Fruit fly (Drosophila melanogaster) whole organism, prepupa: Measurements from ENCODE around the gene CG15728.

Experiments
- Blimp-1 ChIP-seq: fragments of 200-800 bp; sonication (Bioruptor generic); optimal IDR thresholded peaks from 3 replicates; lab custom pipeline; 2017; ENCODE audit warnings: missing biosample characterization, missing genetic modification characterization, mild to moderate bottlenecking, moderate library complexity, missing genetic modification reagents
- CG10631 ChIP-seq: fragments of 200-800 bp; sonication (Bioruptor generic); optimal IDR thresholded peaks from 2 replicates; lab custom pipeline; 2016; ENCODE audit warnings: missing biosample characterization, missing genetic modification characterization
- CG10669 ChIP-seq: fragments of 200-800 bp; sonication (Bioruptor generic); optimal IDR thresholded peaks from 3 replicates; lab custom pipeline; 2018; ENCODE audit warnings: missing biosample characterization, mild to moderate bottlenecking, missing genetic modification characterization, moderate library complexity
- CG11294 ChIP-seq: fragments of 200-800 bp; sonication (Bioruptor generic); IDR thresholded peaks from 2 replicates; pipeline ENCODE4 v1.3.6; 2022; ENCODE audit warnings: missing biosample characterization, missing genetic modification characterization
- CG16779 ChIP-seq: fragments of 200-800 bp; sonication (Bioruptor generic); optimal IDR thresholded peaks from 3 replicates; lab custom pipeline; 2017; ENCODE audit warnings: missing biosample characterization, mild to moderate bottlenecking, missing genetic modification characterization
- CG3032 ChIP-seq: fragments of 200-800 bp; optimal IDR thresholded peaks from 2 replicates; lab custom pipeline; 2019; ENCODE audit warnings: missing biosample characterization, mild to moderate bottlenecking, missing genetic modification characterization, moderate library complexity
- CG32006 ChIP-seq: fragments of 200-800 bp; sonication (Bioruptor generic); optimal IDR thresholded peaks from 3 replicates; lab custom pipeline; 2017; ENCODE audit warnings: missing biosample characterization, mild to moderate bottlenecking, missing genetic modification characterization
- CG34406 ChIP-seq: fragments of 200-800 bp; sonication (Bioruptor generic); optimal IDR thresholded peaks from 3 replicates; lab custom pipeline; 2016; ENCODE audit warnings: missing biosample characterization, missing genetic modification characterization
- CG3919 ChIP-seq: fragments of 200-800 bp; sonication (Bioruptor generic); optimal IDR thresholded peaks from 3 replicates; lab custom pipeline; 2016; ENCODE audit warnings: missing biosample characterization, missing genetic modification characterization
- CG6163 ChIP-seq: fragments of 200-800 bp; sonication (Bioruptor generic); IDR thresholded peaks from 3 replicates; pipeline ENCODE4 v1.3.6; 2022; ENCODE audit warnings: missing biosample characterization, missing genetic modification characterization
- CG6276 ChIP-seq: fragments of 200-800 bp; sonication (Bioruptor generic); optimal IDR thresholded peaks from 2 replicates; lab custom pipeline; 2017; ENCODE audit warnings: missing biosample characterization, mild to moderate bottlenecking, missing genetic modification characterization
- CG6792 ChIP-seq: fragments of 200-800 bp; sonication (Bioruptor generic); optimal IDR thresholded peaks from 3 replicates; lab custom pipeline; 2016; ENCODE audit warnings: missing biosample characterization, missing genetic modification characterization
- CG6808 ChIP-seq: fragments of 200-800 bp; sonication (Bioruptor generic); optimal IDR thresholded peaks from 3 replicates; lab custom pipeline; 2017; ENCODE audit warnings: missing biosample characterization, missing genetic modification characterization, mild to moderate bottlenecking, moderate library complexity, missing genetic modification reagents
- CG6854 ChIP-seq: fragments of 200-800 bp; sonication (Bioruptor generic); optimal IDR thresholded peaks from 2 replicates; lab custom pipeline; 2017; ENCODE audit warnings: missing biosample characterization, mild to moderate bottlenecking, missing genetic modification characterization
- CG7368 ChIP-seq: fragments of 200-800 bp; sonication (Bioruptor generic); optimal IDR thresholded peaks from 3 replicates; lab custom pipeline; 2016; ENCODE audit warnings: missing biosample characterization, missing genetic modification characterization
- CG8319 ChIP-seq: fragments of 200-800 bp; sonication (Bioruptor generic); optimal IDR thresholded peaks from 3 replicates; lab custom pipeline; 2016; ENCODE audit warnings: missing biosample characterization, missing genetic modification characterization
- CG8632 ChIP-seq: fragments of 200-800 bp; sonication (Bioruptor generic); optimal IDR thresholded peaks from 3 replicates; lab custom pipeline; 2016; ENCODE audit warnings: missing biosample characterization, missing genetic modification characterization
- CG9139 ChIP-seq: fragments of 200-800 bp; sonication (Bioruptor generic); optimal IDR thresholded peaks from 3 replicates; lab custom pipeline; 2017; ENCODE audit warnings: missing biosample characterization, mild to moderate bottlenecking, missing genetic modification characterization
- Eip93F ChIP-seq: fragments of 200-800 bp; sonication (Bioruptor generic); optimal IDR thresholded peaks from 2 replicates; lab custom pipeline; 2016; ENCODE audit warnings: missing biosample characterization, mild to moderate bottlenecking, missing genetic modification characterization
- Ets21C ChIP-seq: fragments of 200-800 bp; sonication (Bioruptor generic); optimal IDR thresholded peaks from 3 replicates; lab custom pipeline; 2016; ENCODE audit warnings: missing biosample characterization, missing genetic modification characterization
- Ets96B ChIP-seq: fragments of 200-800 bp; optimal IDR thresholded peaks from 2 replicates; lab custom pipeline; 2019; ENCODE audit warnings: missing biosample characterization, mild to moderate bottlenecking, missing genetic modification characterization, moderate library complexity
- Hr38 ChIP-seq: sonication (Bioruptor generic); optimal IDR thresholded peaks from 2 replicates; lab custom pipeline; 2016; ENCODE audit warnings: missing biosample characterization, missing genetic modification characterization
- Hr39 ChIP-seq: fragments of 200-800 bp; sonication (Bioruptor generic); optimal IDR thresholded peaks from 2 replicates; lab custom pipeline; 2016; ENCODE audit warnings: missing biosample characterization, missing genetic modification characterization
- Lpt ChIP-seq: fragments of 200-800 bp; sonication (Bioruptor generic); optimal IDR thresholded peaks from 3 replicates; lab custom pipeline; 2016; ENCODE audit warnings: missing biosample characterization, missing genetic modification characterization
- Met ChIP-seq: fragments of 200-800 bp; sonication (Bioruptor generic); optimal IDR thresholded peaks from 3 replicates; lab custom pipeline; 2016; ENCODE audit warnings: missing biosample characterization, missing genetic modification characterization
- OdsH ChIP-seq: fragments of 200-800 bp; sonication (Bioruptor generic); optimal IDR thresholded peaks from 3 replicates; lab custom pipeline; 2016; ENCODE audit warnings: missing biosample characterization, missing genetic modification characterization
- Sox102F ChIP-seq: fragments of 200-800 bp; sonication (Bioruptor generic); optimal IDR thresholded peaks from 2 replicates; lab custom pipeline; 2016; ENCODE audit warnings: missing biosample characterization, mild to moderate bottlenecking, missing genetic modification characterization
- Sox14 ChIP-seq: fragments of 200-800 bp; sonication (Bioruptor generic); optimal IDR thresholded peaks from 3 replicates; lab custom pipeline; 2016; ENCODE audit warnings: missing biosample characterization, missing genetic modification characterization
- achi ChIP-seq: fragments of 200-800 bp; sonication (Bioruptor generic); optimal IDR thresholded peaks from 3 replicates; lab custom pipeline; 2016; ENCODE audit warnings: missing biosample characterization, missing genetic modification characterization
- dac ChIP-seq: fragments of 200-800 bp; sonication (Bioruptor generic); optimal IDR thresholded peaks from 2 replicates; lab custom pipeline; 2017; ENCODE audit warnings: missing biosample characterization, mild to moderate bottlenecking, missing genetic modification characterization
- dsx ChIP-seq: fragments of 200-800 bp; optimal IDR thresholded peaks from 3 replicates; lab custom pipeline; 2019; ENCODE audit warnings: missing biosample characterization, mild to moderate bottlenecking, missing genetic modification characterization, moderate library complexity; ENCODE audit not compliant: poor library complexity, severe bottlenecking
- esn ChIP-seq: fragments of 200-800 bp; sonication (Bioruptor generic); optimal IDR thresholded peaks from 2 replicates; lab custom pipeline; 2016; ENCODE audit warnings: missing biosample characterization, mild to moderate bottlenecking, missing genetic modification characterization, moderate library complexity
- fd59A ChIP-seq: fragments of 200-800 bp; sonication (Bioruptor generic); optimal IDR thresholded peaks from 2 replicates; lab custom pipeline; 2017; ENCODE audit warnings: missing biosample characterization, mild to moderate bottlenecking, missing genetic modification characterization, missing genetic modification reagents
- fd85E ChIP-seq: fragments of 200-800 bp; sonication (Bioruptor generic); optimal IDR thresholded peaks from 3 replicates; lab custom pipeline; 2016; ENCODE audit warnings: missing biosample characterization, missing genetic modification characterization
- net ChIP-seq: fragments of 200-800 bp; sonication (Bioruptor generic); optimal IDR thresholded peaks from 3 replicates; lab custom pipeline; 2016; ENCODE audit warnings: missing biosample characterization, missing genetic modification characterization
- pdm3 ChIP-seq: fragments of 200-800 bp; sonication (Bioruptor generic); optimal IDR thresholded peaks from 3 replicates; lab custom pipeline; 2016; ENCODE audit warnings: missing biosample characterization, missing genetic modification characterization
- spab ChIP-seq: fragments of 200-800 bp; sonication (Bioruptor generic); optimal IDR thresholded peaks from 2 replicates; lab custom pipeline; 2017; ENCODE audit warnings: missing biosample characterization, mild to moderate bottlenecking, missing genetic modification characterization, missing genetic modification reagents
- ss ChIP-seq, 2 experiments: fragments of 200-800 bp; sonication (Bioruptor generic); optimal IDR thresholded peaks; 2 replicates in 1 of 2; 3 replicates in 1 of 2; lab custom pipeline; 2017 to 2018; ENCODE audit warnings: mild to moderate bottlenecking in 2 of 2, missing biosample characterization in 2 of 2, missing genetic modification characterization in 2 of 2, moderate library complexity in 1 of 2
- svp ChIP-seq: fragments of 200-800 bp; sonication (Bioruptor generic); peaks from one replicate; lab custom pipeline; 2016; ENCODE audit warnings: missing biosample characterization, missing genetic modification characterization
- vri ChIP-seq: fragments of 200-800 bp; sonication (Bioruptor generic); optimal IDR thresholded peaks from 3 replicates; lab custom pipeline; 2016; ENCODE audit warnings: missing biosample characterization, mild to moderate bottlenecking, missing genetic modification characterization

Gene CG15728

DNA sequence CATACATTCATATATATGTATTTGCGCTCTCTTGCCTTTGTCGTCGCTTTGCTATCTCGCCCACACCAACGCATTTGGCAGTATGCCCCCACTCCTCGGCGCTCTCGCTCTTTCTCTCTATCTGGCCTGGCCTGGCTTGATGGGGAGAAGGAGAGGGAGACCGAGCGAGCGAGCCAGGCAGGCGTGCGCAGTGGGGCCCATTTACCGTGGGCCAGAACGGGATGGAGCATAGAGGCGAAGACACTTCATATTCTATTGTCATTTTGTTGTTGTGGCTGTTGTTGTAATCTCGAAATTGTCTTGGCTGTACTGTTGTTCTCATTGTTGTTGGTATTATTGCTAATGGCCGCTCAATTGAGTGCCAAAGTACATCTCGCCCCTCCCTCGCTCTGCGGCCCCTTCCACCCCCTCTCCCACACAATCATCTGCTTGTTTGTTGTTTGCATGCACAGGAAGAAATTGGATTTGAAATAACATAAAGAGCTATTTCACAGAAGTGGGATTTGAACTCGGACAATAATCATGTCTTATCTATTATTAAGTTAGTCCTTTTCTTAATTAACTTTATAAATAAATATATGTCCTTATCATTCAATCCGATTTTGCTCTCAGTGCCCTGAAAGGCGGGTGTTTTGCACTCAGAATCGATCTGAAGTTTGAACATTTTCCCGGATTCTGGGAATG, 41.2 kb downstream of the CG15728 start (continued):
- peak; percentile 36 for TF ChIP-seq CG6854 (GFP tag; lab: Kevin White, UChicago)
- TF ChIP-seq CG9139 (GFP tag; lab: Kevin White, UChicago), result peak; percentile 61
- TF ChIP-seq CG6792, result peak; percentile 84
- TF ChIP-seq CG6163 (GFP tag; lab: Robert Waterston, UW), result peak; percentile 94
- peak; percentile 80 for TF ChIP-seq Sox102F (GFP tag; lab: Kevin White, UChicago)
- TF ChIP-seq net (GFP tag; lab: Kevin White, UChicago), result peak; percentile 93
- peak; percentile 77 for TF ChIP-seq dac (GFP tag; lab: Kevin White, UChicago)
- peak; percentile 88 for TF ChIP-seq CG3919 (GFP tag; lab: Kevin White, UChicago)
- TF ChIP-seq CG34406, result peak; percentile 83
- TF ChIP-seq Lpt (GFP tag; lab: Kevin White, UChicago), result peak; percentile 89
- TF ChIP-seq Hr38 (GFP tag; lab: Kevin White, UChicago), result no peak
- TF ChIP-seq CG8319 (GFP tag; lab: Kevin White, UChicago), result peak; percentile 63
- TF ChIP-seq OdsH (GFP tag; lab: Kevin White, UChicago), result peak; percentile 88
- TF ChIP-seq esn (GFP tag; lab: Kevin White, UChicago), result peak; percentile 88
- peak; percentile 4 for TF ChIP-seq fd85E (GFP tag; lab: Kevin White, UChicago)
- peak; percentile 74 for TF ChIP-seq CG16779 (tag; lab: Kevin White, UChicago)
- TF ChIP-seq pdm3 (GFP tag; lab: Kevin White, UChicago), result peak; percentile 84
- TF ChIP-seq CG32006, result peak; percentile 94
- peak; percentile 87 for TF ChIP-seq CG6808 (GFP tag; lab: Kevin White, UChicago)
- peak; percentile 72 to 86 for TF ChIP-seq ss (GFP tag; optimal IDR thresholded peaks at IDR 0.05; lab: Kevin White, UChicago)
- peak; percentile 87 for TF ChIP-seq svp (GFP tag; lab: Kevin White, UChicago)
- peak; percentile 87 for TF ChIP-seq CG3032 (tag; lab: Kevin White, UChicago)
- TF ChIP-seq achi (GFP tag; lab: Kevin White, UChicago), result peak; percentile 88
- peak; percentile 83 for TF ChIP-seq Met (GFP tag; lab: Kevin White, UChicago)
- TF ChIP-seq Ets21C, result peak; percentile 69
- peak; percentile 82 for TF ChIP-seq spab
- peak; percentile 79 for TF ChIP-seq fd59A (GFP tag; lab: Kevin White, UChicago)
- peak; percentile 93 for TF ChIP-seq CG10631 (GFP tag; lab: Kevin White, UChicago)
- TF ChIP-seq Ets96B (tag; lab: Kevin White, UChicago), result peak; percentile 88
- peak; percentile 86 for TF ChIP-seq CG6276 (GFP tag; lab: Kevin White, UChicago)
- peak; percentile 78 for TF ChIP-seq Hr39 (GFP tag; lab: Kevin White, UChicago)
- TF ChIP-seq Sox14 (GFP tag; lab: Kevin White, UChicago), result peak; percentile 63
- peak; percentile 79 for TF ChIP-seq vri
- peak; percentile 90 for TF ChIP-seq CG10669 (GFP tag; lab: Kevin White, UChicago)
- TF ChIP-seq CG8632 (GFP tag; lab: Kevin White, UChicago), result peak; percentile 86
- TF ChIP-seq Blimp-1 (GFP tag; lab: Kevin White, UChicago), result peak; percentile 73
- peak; percentile 74 for TF ChIP-seq dsx (GFP tag; lab: Kevin White, UChicago)
- peak; percentile 81 for TF ChIP-seq CG7368 (GFP tag; lab: Kevin White, UChicago)
- peak; percentile 23 for TF ChIP-seq Eip93F
- TF ChIP-seq, all 60 proteins: peak for 59

DNA sequence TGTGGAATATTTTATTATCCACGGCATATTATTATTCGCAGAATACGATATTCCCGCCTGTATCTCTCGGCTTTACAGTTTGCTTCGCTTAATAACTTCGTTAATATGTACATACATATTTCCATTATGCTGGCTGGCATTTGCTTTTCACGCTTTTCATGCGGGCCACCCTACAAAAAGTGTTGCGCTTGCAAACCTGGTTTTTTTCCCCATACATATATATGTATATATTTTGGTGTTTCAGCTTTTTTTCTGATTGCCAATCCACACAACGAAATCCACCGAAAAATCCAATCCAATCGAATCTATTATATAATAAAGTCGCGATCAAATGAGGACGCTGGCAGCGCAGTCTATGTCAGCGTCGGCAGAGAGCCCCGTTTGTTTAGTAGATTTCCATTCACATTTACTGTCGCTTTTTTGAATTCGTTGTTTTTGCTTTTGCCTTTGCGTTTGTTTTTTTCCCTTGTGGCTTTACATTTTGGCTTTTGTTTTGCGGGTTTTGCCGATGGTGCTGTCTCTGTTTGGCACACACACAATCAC, 41.8 kb downstream of the CG15728 start:
- TF ChIP-seq CG11294 (no peak), net (GFP tag; lab: Kevin White, UChicago) (peak; percentile 24)
